Worm (Caenorhabditis elegans): Measurements from ENCODE around the gene W06F12.3.

DNA sequence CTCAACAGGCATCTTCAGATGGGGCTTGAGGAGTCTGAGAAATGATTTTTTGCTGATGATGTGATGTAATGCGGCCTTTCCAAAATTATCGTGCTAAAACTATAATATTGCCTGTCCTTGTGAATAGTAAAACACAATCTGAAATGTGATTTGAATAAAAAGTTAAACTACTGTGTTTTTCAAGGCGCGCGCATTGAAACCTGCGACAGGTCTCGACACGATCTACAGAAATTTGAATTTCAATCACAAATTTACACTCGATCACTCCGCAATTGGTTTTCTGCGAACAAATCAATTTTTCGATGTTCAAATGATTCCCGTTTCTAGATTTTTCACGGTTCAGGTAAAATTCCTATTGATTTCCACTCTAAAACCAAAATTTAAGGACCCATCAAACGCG lies 20.9 kb downstream of the W06F12.3 start, which contains the start of gene toca-2:
- TF ChIP-seq ama-1 (optimal IDR thresholded peaks at IDR 0.05) (no peak), dve-1 (tag; optimal IDR thresholded peaks at IDR 0.05) (no peak), pat-9 (tag; optimal IDR thresholded peaks at IDR 0.05) (no peak), che-1 (tag; optimal IDR thresholded peaks at IDR 0.05) (no peak), nfya-1 (tag; optimal IDR thresholded peaks at IDR 0.05) (no peak), pag-3 (tag; optimal IDR thresholded peaks at IDR 0.05; ENCODE audit: borderline replicate concordance) (no peak), lin-11 (tag; optimal IDR thresholded peaks at IDR 0.05) (no peak), ceh-18 (tag; optimal IDR thresholded peaks at IDR 0.05) (no peak), sox-4 (tag; optimal IDR thresholded peaks at IDR 0.05) (no peak), ahr-1 (tag; optimal IDR thresholded peaks at IDR 0.05) (no peak), hlh-6 (tag; optimal IDR thresholded peaks at IDR 0.05) (no peak), ztf-16 (tag; optimal IDR thresholded peaks at IDR 0.05) (no peak)

Data from whole organism, late embryonic.